Worm (Caenorhabditis elegans): ENCODE data around the gene clh-6.
"Not testable (repeated sequence)": the region's sequence is repeated elsewhere in the genome, so short reads cannot be mapped to it uniquely, and the experiment has no call there.

Gene clh-6

DNA sequence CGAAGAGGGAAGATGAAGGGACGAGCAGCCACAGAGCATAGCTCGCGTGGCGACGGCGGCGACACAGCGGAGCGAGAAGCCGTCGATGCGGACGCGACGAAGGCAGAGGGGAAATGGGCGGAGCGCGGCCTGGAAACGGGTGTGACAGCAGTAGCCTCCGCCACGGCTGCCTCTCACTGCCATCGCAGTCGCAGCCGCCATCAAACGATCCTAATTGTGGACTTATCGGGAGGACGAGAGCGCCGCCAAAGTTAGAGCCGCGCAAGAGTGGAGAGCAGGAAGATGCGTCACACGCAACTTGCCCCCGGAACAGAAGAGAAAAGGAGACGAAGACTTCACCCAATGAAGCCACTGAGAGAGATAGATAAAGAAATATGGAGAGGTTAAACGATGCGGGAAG lies 38.9 kb downstream of the clh-6 start (continued):
- TF ChIP-seq C38D4.7 (GFP tag; optimal IDR thresholded peaks at IDR 0.05) (peak; percentile 9), ceh-18 (tag; optimal IDR thresholded peaks at IDR 0.05) (peak; percentile 25), hlh-8 (tag; optimal IDR thresholded peaks at IDR 0.05) (no peak), ref-2 (tag; optimal IDR thresholded peaks at IDR 0.05) (peak; percentile 7), sox-4 (tag; optimal IDR thresholded peaks at IDR 0.05) (no peak), C08G9.2 (tag; optimal IDR thresholded peaks at IDR 0.05) (peak; percentile 43), sox-2 (GFP tag; IDR thresholded peaks at IDR 0.05) (no peak), elt-4 (tag; optimal IDR thresholded peaks at IDR 0.05) (peak; percentile 59), unc-42 (tag; optimal IDR thresholded peaks at IDR 0.05) (peak; percentile 78), ceh-34 (tag; optimal IDR thresholded peaks at IDR 0.05) (peak; percentile 26), unc-3 (GFP tag; conservative IDR thresholded peaks at IDR 0.05) (0 out of 2 replicates have a peak, but pooled peaks have one; percentile 16), unc-3 (tag; optimal IDR thresholded peaks at IDR 0.05) (no peak), T23F11.4 (GFP tag; optimal IDR thresholded peaks at IDR 0.05) (no peak), Y22D7AL.16 (tag; optimal IDR thresholded peaks at IDR 0.05) (peak; percentile 29), nhr-11 (tag; optimal IDR thresholded peaks at IDR 0.05) (no peak), fkh-6 (tag; optimal IDR thresholded peaks at IDR 0.05) (no peak), mec-3 (tag; optimal IDR thresholded peaks at IDR 0.05; ENCODE audit: borderline replicate concordance) (peak; percentile 61), ama-1 (optimal IDR thresholded peaks at IDR 0.05) (no peak), ceh-24 (tag; optimal IDR thresholded peaks at IDR 0.05) (no peak), tbx-2 (tag; optimal IDR thresholded peaks at IDR 0.05) (peak; percentile 49), unc-86 (tag; optimal IDR thresholded peaks at IDR 0.05) (peak; percentile 11), ets-4 (tag; optimal IDR thresholded peaks at IDR 0.05) (no peak)

ce11 chrV:12020940-12021339 lies 42.2 kb downstream of the clh-6 start:
- no peak for TF ChIP-seq elt-4 (tag; optimal IDR thresholded peaks at IDR 0.05)
- TF ChIP-seq hlh-15 (tag; optimal IDR thresholded peaks at IDR 0.05): no peak
- TF ChIP-seq hlh-30 (tag; optimal IDR thresholded peaks at IDR 0.05; ENCODE audit: insufficient read depth): no peak
- TF ChIP-seq sox-4 (tag; optimal IDR thresholded peaks at IDR 0.05): no peak

ce11 chrV:12020026-12020425 lies 43.1 kb downstream of the clh-6 start, which contains the start of gene F10C2.3:
TSS of gene F10C2.3 (plus strand) at chrV:12020326.
- not testable (repeated sequence) for TF ChIP-seq K02D7.2, ceh-48, ztf-16 (tag; optimal IDR thresholded peaks at IDR 0.05)

- no peak for TF ChIP-seq ceh-34 (tag; optimal IDR thresholded peaks at IDR 0.05)
These were observed 49.9 kb downstream of the clh-6 start, which contains the start of gene add-2 for ce11 chrV:12013298-12013697. TSS of gene add-2 (minus strand) at chrV:12013406.

DNA sequence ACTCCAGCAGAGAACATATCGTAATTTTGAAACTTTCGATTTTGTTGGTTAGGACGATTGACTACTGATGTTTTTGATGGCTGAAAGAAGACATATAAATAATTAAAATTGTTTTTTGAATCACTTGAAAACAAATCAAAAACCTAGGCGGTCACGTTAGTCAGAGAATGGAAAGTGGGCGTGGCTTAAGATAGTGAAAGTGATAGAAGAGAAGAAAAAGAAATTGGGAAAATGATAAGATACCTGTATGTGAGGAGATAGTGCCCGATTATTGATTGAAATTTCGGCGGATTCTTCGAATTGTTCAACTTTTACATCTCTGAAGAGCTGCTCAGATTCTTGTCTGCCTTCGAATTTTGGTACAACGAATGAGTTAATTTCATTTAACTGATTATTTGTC lies 51.5 kb downstream of the clh-6 start:
- TF ChIP-seq eyg-1 (tag; optimal IDR thresholded peaks at IDR 0.05): no peak
